Fruit fly (Drosophila melanogaster) whole organism, prepupa: ENCODE measurements around the gene CG10874.
A peak's percentile ranks its signal among the peaks of the same experiment; 100 is the strongest.

ENCODE experiments used
- Blimp-1 ChIP-seq: fragments of 200-800 bp; sonication (Bioruptor generic); optimal IDR thresholded peaks from 3 replicates; lab custom pipeline; 2017; ENCODE audit warnings: missing biosample characterization, missing genetic modification characterization, mild to moderate bottlenecking, moderate library complexity, missing genetic modification reagents
- CG10631 ChIP-seq: fragments of 200-800 bp; sonication (Bioruptor generic); optimal IDR thresholded peaks from 2 replicates; lab custom pipeline; 2016; ENCODE audit warnings: missing biosample characterization, missing genetic modification characterization
- CG10669 ChIP-seq: fragments of 200-800 bp; sonication (Bioruptor generic); optimal IDR thresholded peaks from 3 replicates; lab custom pipeline; 2018; ENCODE audit warnings: missing biosample characterization, mild to moderate bottlenecking, missing genetic modification characterization, moderate library complexity
- CG11762 ChIP-seq: fragments of 200-800 bp; sonication (Bioruptor generic); optimal IDR thresholded peaks from 3 replicates; lab custom pipeline; 2016; ENCODE audit warnings: missing biosample characterization, missing genetic modification characterization; ENCODE audit not compliant: insufficient read depth
- CG11902 ChIP-seq: fragments of 200-800 bp; sonication (Bioruptor generic); optimal IDR thresholded peaks from 3 replicates; lab custom pipeline; 2016; ENCODE audit warnings: missing biosample characterization, missing genetic modification characterization
- CG15336 ChIP-seq: fragments of 200-800 bp; sonication (Bioruptor generic); IDR thresholded peaks from 2 replicates; pipeline ENCODE4 v1.3.6; 2022; ENCODE audit warnings: missing biosample characterization, missing genetic modification characterization
- CG31627 ChIP-seq: fragments of 200-800 bp; sonication (Bioruptor generic); optimal IDR thresholded peaks from 3 replicates; lab custom pipeline; 2016; ENCODE audit warnings: missing biosample characterization, missing genetic modification characterization
- CG32006 ChIP-seq: fragments of 200-800 bp; sonication (Bioruptor generic); optimal IDR thresholded peaks from 3 replicates; lab custom pipeline; 2017; ENCODE audit warnings: missing biosample characterization, mild to moderate bottlenecking, missing genetic modification characterization
- CG3919 ChIP-seq: fragments of 200-800 bp; sonication (Bioruptor generic); optimal IDR thresholded peaks from 3 replicates; lab custom pipeline; 2016; ENCODE audit warnings: missing biosample characterization, missing genetic modification characterization
- CG4318 ChIP-seq: fragments of 200-800 bp; sonication (Bioruptor generic); optimal IDR thresholded peaks from 3 replicates; lab custom pipeline; 2017; ENCODE audit warnings: missing biosample characterization, mild to moderate bottlenecking, missing genetic modification characterization
- CG6163 ChIP-seq: fragments of 200-800 bp; sonication (Bioruptor generic); IDR thresholded peaks from 3 replicates; pipeline ENCODE4 v1.3.6; 2022; ENCODE audit warnings: missing biosample characterization, missing genetic modification characterization
- CG6276 ChIP-seq: fragments of 200-800 bp; sonication (Bioruptor generic); optimal IDR thresholded peaks from 2 replicates; lab custom pipeline; 2017; ENCODE audit warnings: missing biosample characterization, mild to moderate bottlenecking, missing genetic modification characterization
- CG6792 ChIP-seq: fragments of 200-800 bp; sonication (Bioruptor generic); optimal IDR thresholded peaks from 3 replicates; lab custom pipeline; 2016; ENCODE audit warnings: missing biosample characterization, missing genetic modification characterization
- CG6854 ChIP-seq: fragments of 200-800 bp; sonication (Bioruptor generic); optimal IDR thresholded peaks from 2 replicates; lab custom pipeline; 2017; ENCODE audit warnings: missing biosample characterization, mild to moderate bottlenecking, missing genetic modification characterization
- CG8119 ChIP-seq: fragments of 200-800 bp; sonication (Bioruptor generic); IDR thresholded peaks from 3 replicates; pipeline ENCODE4 v1.3.6; 2022; ENCODE audit warnings: missing biosample characterization, missing genetic modification characterization
- CG8632 ChIP-seq: fragments of 200-800 bp; sonication (Bioruptor generic); optimal IDR thresholded peaks from 3 replicates; lab custom pipeline; 2016; ENCODE audit warnings: missing biosample characterization, missing genetic modification characterization
- CG9139 ChIP-seq: fragments of 200-800 bp; sonication (Bioruptor generic); optimal IDR thresholded peaks from 3 replicates; lab custom pipeline; 2017; ENCODE audit warnings: missing biosample characterization, mild to moderate bottlenecking, missing genetic modification characterization
- Eip75B ChIP-seq: fragments of 200-800 bp; sonication (Bioruptor generic); optimal IDR thresholded peaks from 3 replicates; lab custom pipeline; 2016; ENCODE audit warnings: missing biosample characterization, missing genetic modification characterization
- Eip78C ChIP-seq: fragments of 200-800 bp; sonication (Bioruptor generic); peaks from one replicate; lab custom pipeline; 2016; ENCODE audit warnings: missing biosample characterization, missing genetic modification characterization
- Gug ChIP-seq: fragments of 200-800 bp; sonication (Bioruptor generic); IDR thresholded peaks from 2 replicates; pipeline ENCODE4 v1.3.6; 2022; ENCODE audit warnings: missing biosample characterization, missing genetic modification characterization
- Hr39 ChIP-seq: fragments of 200-800 bp; sonication (Bioruptor generic); optimal IDR thresholded peaks from 2 replicates; lab custom pipeline; 2016; ENCODE audit warnings: missing biosample characterization, missing genetic modification characterization
- Met ChIP-seq: fragments of 200-800 bp; sonication (Bioruptor generic); optimal IDR thresholded peaks from 3 replicates; lab custom pipeline; 2016; ENCODE audit warnings: missing biosample characterization, missing genetic modification characterization
- OdsH ChIP-seq: fragments of 200-800 bp; sonication (Bioruptor generic); optimal IDR thresholded peaks from 3 replicates; lab custom pipeline; 2016; ENCODE audit warnings: missing biosample characterization, missing genetic modification characterization
- Smox ChIP-seq: fragments of 200-800 bp; sonication (Bioruptor generic); optimal IDR thresholded peaks from 3 replicates; lab custom pipeline; 2016; ENCODE audit warnings: missing biosample characterization, missing genetic modification characterization
- Sox102F ChIP-seq: fragments of 200-800 bp; sonication (Bioruptor generic); optimal IDR thresholded peaks from 2 replicates; lab custom pipeline; 2016; ENCODE audit warnings: missing biosample characterization, mild to moderate bottlenecking, missing genetic modification characterization
- achi ChIP-seq: fragments of 200-800 bp; sonication (Bioruptor generic); optimal IDR thresholded peaks from 3 replicates; lab custom pipeline; 2016; ENCODE audit warnings: missing biosample characterization, missing genetic modification characterization
- acj6 ChIP-seq: fragments of 200-800 bp; sonication (Bioruptor generic); optimal IDR thresholded peaks from 3 replicates; lab custom pipeline; 2016; ENCODE audit warnings: missing biosample characterization, missing genetic modification characterization
- cyc ChIP-seq: fragments of 200-800 bp; sonication (Bioruptor generic); optimal IDR thresholded peaks from 3 replicates; lab custom pipeline; 2016; ENCODE audit warnings: missing biosample characterization, missing genetic modification characterization
- eg ChIP-seq: fragments of 200-800 bp; sonication (Bioruptor generic); IDR thresholded peaks from 3 replicates; pipeline ENCODE4 v1.3.6; 2022; ENCODE audit warnings: missing biosample characterization, missing genetic modification characterization
- fkh ChIP-seq: fragments of 200-800 bp; sonication (Bioruptor generic); optimal IDR thresholded peaks from 3 replicates; lab custom pipeline; 2017; ENCODE audit warnings: missing biosample characterization, mild to moderate bottlenecking, missing genetic modification characterization, moderate library complexity
- net ChIP-seq: fragments of 200-800 bp; sonication (Bioruptor generic); optimal IDR thresholded peaks from 3 replicates; lab custom pipeline; 2016; ENCODE audit warnings: missing biosample characterization, missing genetic modification characterization
- salr ChIP-seq, 2 experiments: fragments of 200-800 bp; sonication (Bioruptor generic); optimal IDR thresholded peaks; 3 replicates each; lab custom pipeline; 2016 to 2018; ENCODE audit warnings: missing biosample characterization in 2 of 2, missing genetic modification characterization in 2 of 2, mild to moderate bottlenecking in 1 of 2
- ss ChIP-seq, 2 experiments: fragments of 200-800 bp; sonication (Bioruptor generic); optimal IDR thresholded peaks; 2 replicates in 1 of 2; 3 replicates in 1 of 2; lab custom pipeline; 2017 to 2018; ENCODE audit warnings: mild to moderate bottlenecking in 2 of 2, missing biosample characterization in 2 of 2, missing genetic modification characterization in 2 of 2, moderate library complexity in 1 of 2
- svp ChIP-seq: fragments of 200-800 bp; sonication (Bioruptor generic); peaks from one replicate; lab custom pipeline; 2016; ENCODE audit warnings: missing biosample characterization, missing genetic modification characterization
- topi ChIP-seq: fragments of 200-800 bp; sonication (Bioruptor generic); optimal IDR thresholded peaks from 3 replicates; lab custom pipeline; 2016; ENCODE audit warnings: missing biosample characterization, missing genetic modification characterization
- vri ChIP-seq: fragments of 200-800 bp; sonication (Bioruptor generic); optimal IDR thresholded peaks from 3 replicates; lab custom pipeline; 2016; ENCODE audit warnings: missing biosample characterization, mild to moderate bottlenecking, missing genetic modification characterization

Gene CG10874

dm6 chr2L:2196590-2197474 lies 4.6 kb upstream of the CG10874 start (continued):
- TF ChIP-seq Gug (GFP tag; lab: Robert Waterston, UW) = no peak
- peak; percentile 47 for TF ChIP-seq net (GFP tag; lab: Kevin White, UChicago)
- TF ChIP-seq CG6276 (GFP tag; lab: Kevin White, UChicago) = peak; percentile 21
- peak; percentile 9 for TF ChIP-seq CG10669 (GFP tag; lab: Kevin White, UChicago)
- TF ChIP-seq achi (GFP tag; lab: Kevin White, UChicago) = peak; percentile 67
- TF ChIP-seq acj6 (GFP tag; lab: Kevin White, UChicago) = peak; percentile 69
- TF ChIP-seq Eip75B (GFP tag; lab: Kevin White, UChicago) = peak; percentile 84
- TF ChIP-seq Hr39 (GFP tag; lab: Kevin White, UChicago) = peak; percentile 77
- peak; percentile 80 for TF ChIP-seq Eip78C (GFP tag; lab: Kevin White, UChicago)
- TF ChIP-seq CG11902 = no peak

- no peak for TF ChIP-seq cyc (GFP tag; lab: Kevin White, UChicago)
- TF ChIP-seq svp = no peak
- TF ChIP-seq Blimp-1 (GFP tag; lab: Kevin White, UChicago) = no peak
- TF ChIP-seq Sox102F (GFP tag; lab: Kevin White, UChicago) = no peak
- TF ChIP-seq Eip75B (GFP tag; lab: Kevin White, UChicago) = no peak
- no peak for TF ChIP-seq CG4318
- TF ChIP-seq Smox = no peak
- TF ChIP-seq, all 60 proteins: peak for 0
Measured at dm6 chr2L:2195328-2195727, 3.1 kb upstream of the CG10874 start.

dm6 chr2L:2194305-2194828 lies 2.2 kb upstream of the CG10874 start:
- TF ChIP-seq CG8632 (GFP tag; lab: Kevin White, UChicago) (no peak), ss (GFP tag; optimal IDR thresholded peaks at IDR 0.05; lab: Kevin White, UChicago) (no peak), salr (GFP tag; optimal IDR thresholded peaks at IDR 0.05; lab: Kevin White, UChicago) (no peak), svp (peak; percentile 52), CG6792 (no peak), CG11902 (no peak), CG3919 (no peak), CG9139 (GFP tag; lab: Kevin White, UChicago) (no peak), CG6163 (no peak), CG31627 (GFP tag; lab: Kevin White, UChicago) (no peak), CG11762 (GFP tag; lab: Kevin White, UChicago) (no peak), CG10631 (GFP tag; lab: Kevin White, UChicago) (no peak), cyc (GFP tag; lab: Kevin White, UChicago) (no peak), Blimp-1 (GFP tag; lab: Kevin White, UChicago) (peak; percentile 10), OdsH (GFP tag; lab: Kevin White, UChicago) (no peak), CG32006 (GFP tag; lab: Kevin White, UChicago) (no peak), eg (GFP tag; lab: Robert Waterston, UW) (no peak), Gug (GFP tag; lab: Robert Waterston, UW) (no peak), fkh (GFP tag; lab: Kevin White, UChicago) (no peak), topi (GFP tag; lab: Kevin White, UChicago) (no peak), CG15336 (GFP tag; lab: Robert Waterston, UW) (no peak), CG8119 (GFP tag; lab: Robert Waterston, UW) (no peak), Met (GFP tag; lab: Kevin White, UChicago) (no peak), CG10669 (GFP tag; lab: Kevin White, UChicago) (no peak), CG6276 (GFP tag; lab: Kevin White, UChicago) (no peak), CG6854 (peak; percentile 29), vri (GFP tag; lab: Kevin White, UChicago) (peak; percentile 28)
